Worm (Caenorhabditis elegans) whole organism, midembryonic: Measurements from ENCODE around the gene K01A6.4.

Experiments
- T22C8.4 ChIP-seq: fragments of 200-800 bp; sonication (Bioruptor generic); IDR thresholded peaks from 2 replicates; pipeline ENCODE4 v1.3.6; 2022; ENCODE audit warnings: missing genetic modification characterization, missing compliant biosample characterization
- cog-1 ChIP-seq: sonication (generic microtip); optimal IDR thresholded peaks from 2 replicates; lab custom pipeline; 2016; ENCODE audit warnings: missing genetic modification characterization, missing compliant biosample characterization
- flt-1 ChIP-seq: fragments of 200-800 bp; sonication (Bioruptor generic); IDR thresholded peaks from 2 replicates; pipeline ENCODE4 v1.3.6; 2022; ENCODE audit warnings: missing genetic modification characterization, missing compliant biosample characterization
- klf-2 ChIP-seq: fragments of 200-800 bp; sonication (Bioruptor generic); conservative IDR thresholded peaks from 2 replicates; pipeline ENCODE4 v1.3.6; 2022; ENCODE audit warnings: missing genetic modification reagents, missing genetic modification characterization, missing compliant biosample characterization
- med-1 ChIP-seq: sonication (generic microtip); optimal IDR thresholded peaks from 2 replicates; lab custom pipeline; 2017; ENCODE audit warnings: missing genetic modification characterization, mild to moderate bottlenecking, missing compliant biosample characterization, antibody characterized with exemption, missing genetic modification reagents; ENCODE audit not compliant: insufficient read depth
- ref-1 ChIP-seq: fragments of 200-800 bp; sonication (Bioruptor generic); conservative IDR thresholded peaks from 2 replicates; pipeline ENCODE4 v1.3.6; 2022; ENCODE audit warnings: missing genetic modification reagents, missing genetic modification characterization, missing compliant biosample characterization
- ztf-23 ChIP-seq: fragments of 200-800 bp; sonication (Bioruptor generic); IDR thresholded peaks from 2 replicates; pipeline ENCODE4 v1.3.6; 2022; ENCODE audit warnings: missing genetic modification reagents, missing genetic modification characterization, missing compliant biosample characterization
- ztf-29 ChIP-seq: fragments of 200-800 bp; sonication (Bioruptor generic); IDR thresholded peaks from 2 replicates; pipeline ENCODE4 v1.3.6; 2022; ENCODE audit warnings: missing genetic modification reagents, missing genetic modification characterization, missing compliant biosample characterization

ce11 chrIV:11694143-11694542 lies 46.0 kb downstream of the K01A6.4 start, which contains the start of gene ZK792.7:
- TF ChIP-seq flt-1 (GFP tag; lab: Robert Waterston, UW) = no peak
- TF ChIP-seq ztf-23 (GFP tag; lab: Robert Waterston, UW) = no peak
- TF ChIP-seq ref-1 (GFP tag; lab: Robert Waterston, UW) = no peak
- TF ChIP-seq klf-2 (GFP tag; lab: Robert Waterston, UW) = no peak
- TF ChIP-seq T22C8.4 (GFP tag; lab: Robert Waterston, UW) = no peak
- TF ChIP-seq ztf-29 (GFP tag; lab: Robert Waterston, UW) = no peak
- no peak for TF ChIP-seq med-1 (GFP tag; lab: Kevin White, UChicago)
- TF ChIP-seq cog-1 (tag; lab: Kevin White, UChicago) = no peak
